Worm (Caenorhabditis elegans): ENCODE measurements around the gene F46G11.6.

ce11 chrX:5763904-5764303 lies 22.4 kb upstream of the F46G11.6 start:
- TF ChIP-seq lin-26 (GFP tag; IDR thresholded peaks at IDR 0.05) (no peak; the same call in 1 of the 2 replicates), unc-62 (GFP tag; optimal IDR thresholded peaks at IDR 0.05) (no peak)
